Worm (Caenorhabditis elegans) whole organism, mixed stage, embryonic: ENCODE data around the gene srd-47.

Experiments used
- blmp-1 ChIP-seq: fragments of 150-350 bp; optimal IDR thresholded peaks from 2 replicates; lab custom pipeline; 2014; ENCODE audit warnings: missing biosample characterization, missing genetic modification characterization
- cnd-1 ChIP-seq: fragments of 200-800 bp; sonication (Bioruptor generic); optimal IDR thresholded peaks from 2 replicates; lab custom pipeline; 2018; ENCODE audit warnings: mild to moderate bottlenecking, missing genetic modification characterization, missing compliant biosample characterization
- hlh-1 ChIP-seq: fragments of 150-350 bp; optimal IDR thresholded peaks from 2 replicates; lab custom pipeline; 2014; ENCODE audit warnings: missing biosample characterization, missing genetic modification reagents, missing genetic modification characterization
- lsy-2 ChIP-seq: fragments of 150-350 bp; optimal IDR thresholded peaks from 2 replicates; lab custom pipeline; 2014; ENCODE audit warnings: missing biosample characterization, missing genetic modification characterization
- nhr-12 ChIP-seq: fragments of 150-350 bp; optimal IDR thresholded peaks from 2 replicates; lab custom pipeline; 2014; ENCODE audit warnings: missing biosample characterization, missing genetic modification characterization
- nhr-237 ChIP-seq: fragments of 150-350 bp; optimal IDR thresholded peaks from 2 replicates; lab custom pipeline; 2014; ENCODE audit warnings: missing biosample characterization, missing genetic modification characterization
- nhr-28 ChIP-seq: fragments of 150-350 bp; optimal IDR thresholded peaks from 2 replicates; lab custom pipeline; 2014; ENCODE audit warnings: missing biosample characterization, missing genetic modification characterization
- nhr-76 ChIP-seq: sonication (generic microtip); optimal IDR thresholded peaks from 2 replicates; lab custom pipeline; 2017; ENCODE audit warnings: missing biosample characterization, missing genetic modification characterization
- snpc-4 ChIP-seq: fragments of 150-350 bp; optimal IDR thresholded peaks from 2 replicates; lab custom pipeline; 2014; ENCODE audit warnings: missing biosample characterization, missing genetic modification characterization
- unc-39 ChIP-seq: fragments of 150-350 bp; optimal IDR thresholded peaks from 2 replicates; lab custom pipeline; 2014; ENCODE audit warnings: missing biosample characterization, missing genetic modification characterization
- unc-62 ChIP-seq: fragments of 150-350 bp; optimal IDR thresholded peaks from 2 replicates; lab custom pipeline; 2014; ENCODE audit warnings: missing biosample characterization, missing genetic modification reagents, missing genetic modification characterization

DNA sequence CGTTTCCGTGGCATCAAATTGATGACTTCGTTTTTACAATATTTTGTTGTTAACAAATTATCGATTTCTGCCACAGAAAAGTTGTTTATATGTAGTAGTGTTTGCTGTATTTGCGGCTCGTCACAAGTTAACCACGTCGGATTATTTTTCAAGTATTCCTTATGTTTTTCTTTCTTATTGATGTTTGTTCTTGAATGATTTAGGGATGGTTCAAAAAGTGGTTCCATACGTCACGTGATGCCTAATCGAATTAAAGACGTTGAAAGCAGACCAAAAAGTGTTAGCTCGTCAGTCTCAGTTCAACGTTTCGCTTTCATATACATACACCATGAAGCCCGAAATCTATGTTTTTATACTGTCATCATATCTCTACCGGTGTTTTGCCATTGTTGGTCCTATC is 47.9 kb upstream of the srd-47 start, which contains the start of gene lips-2:
- TF ChIP-seq nhr-28 (no peak), unc-39 (tag; lab: Kevin White, UChicago) (no peak), lsy-2 (tag; lab: Kevin White, UChicago) (no peak), hlh-1 (tag; lab: Kevin White, UChicago) (no peak), blmp-1 (tag; lab: Kevin White, UChicago) (no peak), nhr-76 (tag; lab: Kevin White, UChicago) (no peak), nhr-237 (tag; lab: Kevin White, UChicago) (no peak), cnd-1 (tag; lab: Kevin White, UChicago) (no peak), snpc-4 (tag; lab: Kevin White, UChicago) (no peak), nhr-12 (no peak), unc-62 (no peak)
